Worm (Caenorhabditis elegans) whole organism, L4 larva: Measurements from ENCODE around the gene Y73C8C.4.
"Not testable (repeated sequence)": the region's sequence is repeated elsewhere in the genome, so short reads cannot be mapped to it uniquely, and the experiment has no call there.

Experiments
- D1046.2 ChIP-seq: fragments of 200-800 bp; sonication (Bioruptor generic); IDR thresholded peaks from 2 replicates; pipeline ENCODE4 v1.3.6; 2022; ENCODE audit warnings: missing genetic modification characterization, missing compliant biosample characterization
- T20F7.1 ChIP-seq: fragments of 200-800 bp; sonication (Bioruptor generic); optimal IDR thresholded peaks from 2 replicates; lab custom pipeline; 2018; ENCODE audit warnings: mild to moderate bottlenecking, missing genetic modification characterization, missing compliant biosample characterization
- ZK546.5 ChIP-seq, 2 experiments: sonication (generic microtip); optimal IDR thresholded peaks; 2 replicates each; lab custom pipeline; 2017; ENCODE audit warnings: missing biosample characterization in 2 of 2, missing genetic modification characterization in 2 of 2
- aha-1 ChIP-seq: fragments of 150-350 bp; peaks from one replicate; lab custom pipeline; 2014; ENCODE audit warnings: missing biosample characterization, missing genetic modification characterization
- aly-2 ChIP-seq: sonication (generic microtip); optimal IDR thresholded peaks from 2 replicates; lab custom pipeline; 2018; ENCODE audit warnings: missing biosample characterization, missing genetic modification characterization
- ceh-28 ChIP-seq: fragments of 150-350 bp; optimal IDR thresholded peaks from 2 replicates; lab custom pipeline; 2014; ENCODE audit warnings: missing biosample characterization, missing genetic modification reagents, missing genetic modification characterization
- ceh-32 ChIP-seq: sonication (generic microtip); optimal IDR thresholded peaks from 2 replicates; lab custom pipeline; 2016; ENCODE audit warnings: mild to moderate bottlenecking, missing genetic modification characterization, missing compliant biosample characterization; ENCODE audit not compliant: poor library complexity
- ceh-44 ChIP-seq: fragments of 200-800 bp; sonication (Bioruptor generic); IDR thresholded peaks from 2 replicates; pipeline ENCODE4 v1.3.6; 2022; ENCODE audit warnings: missing genetic modification reagents, missing genetic modification characterization, missing compliant biosample characterization
- ceh-82 ChIP-seq: sonication (generic microtip); optimal IDR thresholded peaks from 2 replicates; lab custom pipeline; 2017; ENCODE audit warnings: missing biosample characterization, missing genetic modification characterization
- daf-12 ChIP-seq: fragments of 150-350 bp; optimal IDR thresholded peaks from 2 replicates; lab custom pipeline; 2014; ENCODE audit warnings: missing biosample characterization, missing genetic modification reagents, missing genetic modification characterization
- dmd-6 ChIP-seq: fragments of 200-800 bp; sonication (Bioruptor generic); IDR thresholded peaks from 2 replicates; pipeline ENCODE4 v1.3.6; 2022; ENCODE audit warnings: missing genetic modification reagents, missing genetic modification characterization, missing compliant biosample characterization
- dmd-8 ChIP-seq: fragments of 200-800 bp; sonication (Bioruptor generic); IDR thresholded peaks from 2 replicates; pipeline ENCODE4 v1.3.6; 2022; ENCODE audit warnings: missing genetic modification characterization, missing compliant biosample characterization
- dpl-1 ChIP-seq: fragments of 150-350 bp; optimal IDR thresholded peaks from 2 replicates; lab custom pipeline; 2014; ENCODE audit warnings: missing biosample characterization, missing genetic modification reagents, missing genetic modification characterization
- fkh-10 ChIP-seq: fragments of 150-350 bp; optimal IDR thresholded peaks from 2 replicates; lab custom pipeline; 2014; ENCODE audit warnings: missing biosample characterization, missing genetic modification reagents, missing genetic modification characterization
- gei-8 ChIP-seq: fragments of 200-800 bp; sonication (Bioruptor generic); optimal IDR thresholded peaks from 2 replicates; lab custom pipeline; 2018; ENCODE audit warnings: mild to moderate bottlenecking, missing genetic modification characterization, missing compliant biosample characterization
- hlh-11 ChIP-seq: fragments of 200-800 bp; sonication (Bioruptor generic); optimal IDR thresholded peaks from 2 replicates; lab custom pipeline; 2018; ENCODE audit warnings: mild to moderate bottlenecking, missing genetic modification characterization, missing compliant biosample characterization
- jun-1 ChIP-seq: fragments of 150-350 bp; optimal IDR thresholded peaks from 2 replicates; lab custom pipeline; 2014; ENCODE audit warnings: missing biosample characterization, missing genetic modification reagents, missing genetic modification characterization
- lin-15B ChIP-seq: fragments of 150-350 bp; sonication (generic microtip); optimal IDR thresholded peaks from 3 replicates; lab custom pipeline; 2014; ENCODE audit warnings: missing biosample characterization, missing genetic modification characterization
- lin-39 ChIP-seq: fragments of 150-350 bp; optimal IDR thresholded peaks from 2 replicates; lab custom pipeline; 2014; ENCODE audit warnings: missing biosample characterization, missing genetic modification reagents, missing genetic modification characterization
- madf-9 ChIP-seq: fragments of 200-800 bp; sonication (Bioruptor generic); conservative IDR thresholded peaks from 2 replicates; pipeline ENCODE4 v1.3.6; 2022; ENCODE audit warnings: missing genetic modification reagents, missing genetic modification characterization, missing compliant biosample characterization
- mdl-1 ChIP-seq, 2 experiments: fragments of 150-350 bp in 1 of 2; sonication (generic microtip) in 1 of 2; optimal IDR thresholded peaks; 2 replicates each; lab custom pipeline; 2014 to 2017; ENCODE audit warnings: missing biosample characterization in 2 of 2, missing genetic modification characterization in 2 of 2
- nhr-111 ChIP-seq: fragments of 200-800 bp; sonication (Bioruptor generic); optimal IDR thresholded peaks from 2 replicates; lab custom pipeline; 2018; ENCODE audit warnings: mild to moderate bottlenecking, missing genetic modification characterization, missing compliant biosample characterization
- nhr-76 ChIP-seq: fragments of 150-350 bp; optimal IDR thresholded peaks from 2 replicates; lab custom pipeline; 2014; ENCODE audit warnings: missing biosample characterization, missing genetic modification characterization
- pha-4 ChIP-seq, 2 experiments: fragments of 150-350 bp in 1 of 2; fragments of 200-800 bp in 1 of 2; sonication (Bioruptor generic) in 1 of 2; IDR thresholded peaks in 1 of 2; optimal IDR thresholded peaks in 1 of 2; 2 replicates each; pipeline versions ENCODE4 v1.3.6 to Lab custom; 2014 to 2022; ENCODE audit warnings: missing genetic modification characterization in 2 of 2, missing genetic modification reagents in 2 of 2, missing biosample characterization in 1 of 2, missing compliant biosample characterization in 1 of 2
- set-16 ChIP-seq: fragments of 200-800 bp; sonication (Bioruptor generic); IDR thresholded peaks from 2 replicates; pipeline ENCODE4 v1.3.6; 2022; ENCODE audit warnings: missing genetic modification reagents, missing genetic modification characterization, missing compliant biosample characterization
- snpc-4 ChIP-seq: fragments of 150-350 bp; optimal IDR thresholded peaks from 2 replicates; lab custom pipeline; 2014; ENCODE audit warnings: missing biosample characterization, missing genetic modification characterization
- spr-1 ChIP-seq: sonication (generic microtip); optimal IDR thresholded peaks from 2 replicates; lab custom pipeline; 2016; ENCODE audit warnings: mild to moderate bottlenecking, missing genetic modification characterization, missing compliant biosample characterization
- spr-3 ChIP-seq: fragments of 200-800 bp; sonication (Bioruptor generic); optimal IDR thresholded peaks from 2 replicates; lab custom pipeline; 2018; ENCODE audit warnings: mild to moderate bottlenecking, missing genetic modification characterization, missing compliant biosample characterization
- tag-97 ChIP-seq: fragments of 200-800 bp; sonication (Bioruptor generic); IDR thresholded peaks from 2 replicates; pipeline ENCODE4 v1.3.6; 2022; ENCODE audit warnings: missing genetic modification characterization, missing compliant biosample characterization
- unc-62 ChIP-seq, 3 experiments: fragments of 150-350 bp in 1 of 3; sonication (generic microtip); optimal IDR thresholded peaks in 2 of 3; peaks in 1 of 3; 1 replicate in 1 of 3; 2 replicates in 2 of 3; lab custom pipeline; 2014 to 2017; ENCODE audit warnings: missing biosample characterization in 3 of 3, missing genetic modification characterization in 3 of 3, missing genetic modification reagents in 3 of 3, missing genotype in 1 of 3
- zag-1 ChIP-seq: fragments of 150-350 bp; optimal IDR thresholded peaks from 2 replicates; lab custom pipeline; 2014; ENCODE audit warnings: missing biosample characterization, missing genetic modification characterization

Y73C8C.4 gene

DNA sequence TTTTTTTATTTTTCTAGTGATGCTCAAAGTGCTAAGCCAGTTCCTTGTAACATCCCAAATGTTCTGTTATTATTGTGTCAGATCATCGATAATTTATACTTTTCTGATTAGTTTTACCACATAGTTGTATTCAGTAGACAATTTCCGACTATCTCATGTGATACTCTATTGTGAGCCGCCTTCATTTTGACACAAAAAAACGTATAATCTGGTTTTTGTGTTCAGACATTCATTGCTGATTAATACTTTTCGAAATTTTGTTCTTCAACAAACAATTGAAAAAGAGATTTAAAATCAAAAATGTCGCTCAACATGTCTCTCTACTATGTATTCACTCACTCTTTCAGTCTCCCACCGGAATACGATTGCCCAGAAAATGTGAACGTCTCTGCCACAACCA, 20.5 kb downstream of the Y73C8C.4 start, which contains the start of gene srt-7:
Gene srt-7, plus strand, starts transcription at position 301 of the 400 bp plus-strand sequence.
- TF ChIP-seq madf-9 (GFP tag; lab: Robert Waterston, UW) (no peak), ceh-32 (tag; lab: Kevin White, UChicago) (no peak), set-16 (GFP tag; lab: Robert Waterston, UW) (no peak), jun-1 (tag; lab: Kevin White, UChicago) (no peak), nhr-111 (no peak), daf-12 (no peak), ZK546.5 (tag; optimal IDR thresholded peaks at IDR 0.05; lab: Kevin White, UChicago) (no peak), fkh-10 (GFP tag; lab: Kevin White, UChicago) (no peak), dmd-8 (GFP tag; lab: Robert Waterston, UW) (no peak), gei-8 (GFP tag; lab: Kevin White, UChicago) (no peak), D1046.2 (no peak), hlh-11 (no peak), spr-1 (tag; lab: Kevin White, UChicago) (no peak), zag-1 (tag; lab: Kevin White, UChicago) (no peak), mdl-1 (tag; optimal IDR thresholded peaks at IDR 0.05; lab: Kevin White, UChicago) (no peak), pha-4 (GFP tag; IDR thresholded peaks at IDR 0.05; lab: Robert Waterston, UW) (no peak), pha-4 (tag; optimal IDR thresholded peaks at IDR 0.05; lab: Kevin White, UChicago) (no peak)
- TF ChIP-seq, all 104 proteins: peak for 0

ce11 chrV:3080792-3081191, 21.2 kb downstream of the Y73C8C.4 start, which contains the start of gene srt-5:
srt-5 (minus strand) TSS chrV:3080892.
- TF ChIP-seq unc-62 (GFP tag; optimal IDR thresholded peaks at IDR 0.05 in 1 of 2; lab: Kevin White, UChicago) (peak in 1 of 2 experiments; percentile 61), unc-62 (tag; optimal IDR thresholded peaks at IDR 0.05; lab: Kevin White, UChicago) (no peak), aly-2 (no peak), ceh-44 (no peak)
- TF ChIP-seq, all 104 proteins: peak for 1

- TF ChIP-seq ceh-28 (no peak), nhr-76 (tag; lab: Kevin White, UChicago) (no peak), aha-1 (no peak), dmd-6 (GFP tag; lab: Robert Waterston, UW) (no peak), lin-15B (tag; lab: Kevin White, UChicago) (no peak)
These were observed 30.4 kb downstream of the Y73C8C.4 start, which contains the start of gene C50H11.13 for ce11 chrV:3071548-3071947. C50H11.13 (minus strand) TSS chrV:3071648.

- TF ChIP-seq daf-12 = no peak
- no peak for TF ChIP-seq ceh-82
- TF ChIP-seq unc-62 (GFP tag; optimal IDR thresholded peaks at IDR 0.05 in 1 of 2; lab: Kevin White, UChicago) = no peak
- TF ChIP-seq unc-62 (tag; optimal IDR thresholded peaks at IDR 0.05; lab: Kevin White, UChicago) = no peak
- TF ChIP-seq tag-97 = no peak
- no peak for TF ChIP-seq snpc-4 (tag; lab: Kevin White, UChicago)
These were observed 32.8 kb downstream of the Y73C8C.4 start, which contains the start of gene str-40 for ce11 chrV:3069101-3069500. str-40 (minus strand) TSS chrV:3069201.

DNA sequence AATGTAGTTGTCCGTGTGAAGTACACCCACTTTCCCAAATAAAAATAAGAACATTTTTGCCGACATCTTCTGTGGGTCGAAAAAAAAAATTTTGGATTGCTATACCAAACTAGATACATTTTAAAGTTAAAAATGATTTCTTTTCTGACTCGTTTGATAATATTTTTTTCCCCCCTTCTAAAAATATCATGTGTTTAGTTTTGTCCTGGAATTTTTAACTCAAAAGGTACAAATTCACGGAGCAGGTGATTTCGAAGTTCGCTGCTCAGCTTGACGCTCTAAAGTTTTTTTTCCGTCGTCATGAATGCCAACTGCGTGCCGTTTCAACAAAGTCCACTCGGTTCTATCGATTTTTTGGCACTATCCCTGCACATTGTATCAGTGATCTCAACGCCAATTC, 36.0 kb downstream of the Y73C8C.4 start, which contains the start of gene srh-185:
Gene srh-185, plus strand, starts transcription at position 301 of the 400 bp plus-strand sequence.
- no peak for TF ChIP-seq T20F7.1 (GFP tag; lab: Kevin White, UChicago)
- TF ChIP-seq fkh-10 (GFP tag; lab: Kevin White, UChicago) = no peak
- TF ChIP-seq unc-62 (GFP tag; optimal IDR thresholded peaks at IDR 0.05 in 1 of 2; lab: Kevin White, UChicago) = peak in 1 of 2 experiments; percentile 11
- no peak for TF ChIP-seq unc-62 (tag; optimal IDR thresholded peaks at IDR 0.05; lab: Kevin White, UChicago)

ce11 chrV:3064418-3064817, 37.5 kb downstream of the Y73C8C.4 start, which contains the start of gene srt-16:
srt-16 (minus strand) TSS chrV:3064518.
- TF ChIP-seq spr-3 (GFP tag; lab: Kevin White, UChicago); dpl-1 (GFP tag; lab: Kevin White, UChicago); lin-39 (tag; lab: Kevin White, UChicago): not testable (repeated sequence)
